Worm (Caenorhabditis elegans) whole organism, young adult: Measurements from ENCODE around the gene sop-2.

Source experiments
- B0261.1 ChIP-seq: sonication (generic microtip); optimal IDR thresholded peaks from 2 replicates; lab custom pipeline; 2016; ENCODE audit warnings: mild to moderate bottlenecking, missing genetic modification characterization, moderate library complexity, missing compliant biosample characterization
- B0336.3 ChIP-seq: fragments of 200-800 bp; sonication (Bioruptor generic); IDR thresholded peaks from 2 replicates; pipeline ENCODE4 v1.3.6; 2022; ENCODE audit warnings: missing genetic modification characterization, missing compliant biosample characterization
- D2030.7 ChIP-seq: fragments of 200-800 bp; sonication (Bioruptor generic); IDR thresholded peaks from 2 replicates; pipeline ENCODE4 v1.3.6; 2022; ENCODE audit warnings: missing genetic modification reagents, missing genetic modification characterization, missing compliant biosample characterization
- F33H1.4 ChIP-seq: fragments of 200-800 bp; sonication (Bioruptor generic); IDR thresholded peaks from 2 replicates; pipeline ENCODE4 v1.3.6; 2022; ENCODE audit warnings: missing genetic modification reagents, missing genetic modification characterization, missing compliant biosample characterization
- F57A8.1 ChIP-seq: fragments of 200-800 bp; sonication (Bioruptor generic); optimal IDR thresholded peaks from 2 replicates; lab custom pipeline; 2018; ENCODE audit warnings: mild to moderate bottlenecking, missing genetic modification characterization, moderate library complexity, missing compliant biosample characterization
- K11D2.4 ChIP-seq: fragments of 200-800 bp; sonication (Bioruptor generic); IDR thresholded peaks from 2 replicates; pipeline ENCODE4 v1.3.6; 2022; ENCODE audit warnings: missing genetic modification reagents, missing genetic modification characterization, missing compliant biosample characterization
- K12H6.12 ChIP-seq: fragments of 200-800 bp; sonication (Bioruptor generic); optimal IDR thresholded peaks from 2 replicates; lab custom pipeline; 2018; ENCODE audit warnings: mild to moderate bottlenecking, missing genetic modification characterization, missing compliant biosample characterization
- T07F8.4 ChIP-seq: sonication (generic microtip); optimal IDR thresholded peaks from 2 replicates; lab custom pipeline; 2016; ENCODE audit warnings: mild to moderate bottlenecking, missing genetic modification characterization, moderate library complexity, missing compliant biosample characterization
- T26A5.8 ChIP-seq: sonication (generic microtip); optimal IDR thresholded peaks from 2 replicates; lab custom pipeline; 2016; ENCODE audit warnings: missing genetic modification characterization, missing compliant biosample characterization
- Y95B8A.8 ChIP-seq: fragments of 200-800 bp; sonication (Bioruptor generic); IDR thresholded peaks from 2 replicates; pipeline ENCODE4 v1.3.6; 2022; ENCODE audit warnings: missing genetic modification reagents, missing genetic modification characterization, missing compliant biosample characterization
- atf-7 ChIP-seq: sonication (generic microtip); optimal IDR thresholded peaks from 2 replicates; lab custom pipeline; 2017; ENCODE audit warnings: mild to moderate bottlenecking, missing genetic modification characterization, missing compliant biosample characterization
- attf-5 ChIP-seq: fragments of 200-800 bp; sonication (Bioruptor generic); optimal IDR thresholded peaks from 2 replicates; lab custom pipeline; 2018; ENCODE audit warnings: mild to moderate bottlenecking, missing genetic modification characterization, missing compliant biosample characterization
- attf-6 ChIP-seq: fragments of 200-800 bp; sonication (Bioruptor generic); IDR thresholded peaks from 2 replicates; pipeline ENCODE4 v1.3.6; 2022; ENCODE audit warnings: missing genetic modification reagents, missing genetic modification characterization, missing compliant biosample characterization
- cebp-1 ChIP-seq, 2 experiments: fragments of 200-800 bp in 1 of 2; sonication (Bioruptor generic) in 1 of 2; sonication (generic microtip) in 1 of 2; IDR thresholded peaks in 1 of 2; optimal IDR thresholded peaks in 1 of 2; 2 replicates each; pipeline versions ENCODE4 v1.3.6 to Lab custom; 2017 to 2022; ENCODE audit warnings: missing compliant biosample characterization in 2 of 2, missing genetic modification characterization in 2 of 2, mild to moderate bottlenecking in 1 of 2, missing genetic modification reagents in 1 of 2, moderate library complexity in 1 of 2
- cebp-2 ChIP-seq: fragments of 200-800 bp; sonication (Bioruptor generic); IDR thresholded peaks from 2 replicates; pipeline ENCODE4 v1.3.6; 2022; ENCODE audit warnings: missing genetic modification characterization, missing compliant biosample characterization
- chd-7 ChIP-seq: sonication (generic microtip); optimal IDR thresholded peaks from 2 replicates; lab custom pipeline; 2016; ENCODE audit warnings: mild to moderate bottlenecking, missing genetic modification characterization, moderate library complexity, missing compliant biosample characterization
- dpl-1 ChIP-seq: fragments of 150-350 bp; optimal IDR thresholded peaks from 2 replicates; lab custom pipeline; 2014; ENCODE audit warnings: missing biosample characterization, missing genetic modification reagents, missing genetic modification characterization
- egl-44 ChIP-seq: fragments of 200-800 bp; sonication (Bioruptor generic); IDR thresholded peaks from 2 replicates; pipeline ENCODE4 v1.3.6; 2022; ENCODE audit warnings: missing genetic modification reagents, missing genetic modification characterization, missing compliant biosample characterization
- egrh-3 ChIP-seq: fragments of 200-800 bp; sonication (Bioruptor generic); IDR thresholded peaks from 2 replicates; pipeline ENCODE4 v1.3.6; 2022; ENCODE audit warnings: missing genetic modification reagents, missing genetic modification characterization, missing compliant biosample characterization
- ets-4 ChIP-seq: fragments of 200-800 bp; sonication (Bioruptor generic); optimal IDR thresholded peaks from 2 replicates; lab custom pipeline; 2018; ENCODE audit warnings: mild to moderate bottlenecking, missing genetic modification characterization, missing compliant biosample characterization
- fkh-3 ChIP-seq: sonication (generic microtip); optimal IDR thresholded peaks from 2 replicates; lab custom pipeline; 2016; ENCODE audit warnings: mild to moderate bottlenecking, missing genetic modification characterization, missing compliant biosample characterization
- hmg-1.2 ChIP-seq: fragments of 200-800 bp; sonication (Bioruptor generic); IDR thresholded peaks from 2 replicates; pipeline ENCODE4 v1.3.6; 2022; ENCODE audit warnings: missing genetic modification reagents, missing genetic modification characterization, missing compliant biosample characterization
- hmg-20 ChIP-seq: fragments of 200-800 bp; sonication (Bioruptor generic); IDR thresholded peaks from 2 replicates; pipeline ENCODE4 v1.3.6; 2022; ENCODE audit warnings: missing genetic modification reagents, missing genetic modification characterization, missing compliant biosample characterization
- hsf-1 ChIP-seq: fragments of 200-800 bp; sonication (Bioruptor generic); IDR thresholded peaks from 2 replicates; pipeline ENCODE4 v1.3.6; 2022; ENCODE audit warnings: missing genetic modification reagents, missing genetic modification characterization, missing compliant biosample characterization
- let-526 ChIP-seq: fragments of 200-800 bp; sonication (Bioruptor generic); IDR thresholded peaks from 2 replicates; pipeline ENCODE4 v1.3.6; 2022; ENCODE audit warnings: missing genetic modification reagents, missing genetic modification characterization, missing compliant biosample characterization
- lin-26 ChIP-seq: fragments of 200-800 bp; sonication (Bioruptor generic); IDR thresholded peaks from 2 replicates; pipeline ENCODE4 v1.3.6; 2022; ENCODE audit warnings: missing genetic modification reagents, missing genetic modification characterization, missing compliant biosample characterization
- lin-35 ChIP-seq, 3 experiments: fragments of 150-350 bp in 2 of 3; sonication (generic microtip) in 1 of 3; optimal IDR thresholded peaks; 2 replicates each; lab custom pipeline; 2014 to 2018; ENCODE audit warnings: missing biosample characterization in 3 of 3, missing genetic modification characterization in 3 of 3, missing genetic modification reagents in 3 of 3
- madf-10 ChIP-seq: sonication (generic microtip); optimal IDR thresholded peaks from 2 replicates; lab custom pipeline; 2016; ENCODE audit warnings: mild to moderate bottlenecking, missing genetic modification characterization, missing compliant biosample characterization
- madf-8 ChIP-seq: fragments of 200-800 bp; sonication (Bioruptor generic); conservative IDR thresholded peaks from 2 replicates; pipeline ENCODE4 v1.3.6; 2022; ENCODE audit warnings: missing genetic modification reagents, missing genetic modification characterization, missing compliant biosample characterization
- mcd-1 ChIP-seq: fragments of 200-800 bp; sonication (Bioruptor generic); IDR thresholded peaks from 2 replicates; pipeline ENCODE4 v1.3.6; 2022; ENCODE audit warnings: missing genetic modification reagents, missing genetic modification characterization, missing compliant biosample characterization
- mes-4 ChIP-seq: sonication (generic microtip); optimal IDR thresholded peaks from 2 replicates; lab custom pipeline; 2016; ENCODE audit warnings: missing genotype, missing genetic modification characterization, missing compliant biosample characterization
- nfya-2 ChIP-seq: fragments of 200-800 bp; sonication (Bioruptor generic); IDR thresholded peaks from 2 replicates; pipeline ENCODE4 v1.3.6; 2022; ENCODE audit warnings: missing genetic modification reagents, missing genetic modification characterization, missing compliant biosample characterization
- nfyb-1 ChIP-seq: fragments of 200-800 bp; sonication (Bioruptor generic); IDR thresholded peaks from 2 replicates; pipeline ENCODE4 v1.3.6; 2022; ENCODE audit warnings: missing genetic modification reagents, missing genetic modification characterization, missing compliant biosample characterization
- nhr-120 ChIP-seq: fragments of 200-800 bp; sonication (Bioruptor generic); IDR thresholded peaks from 2 replicates; pipeline ENCODE4 v1.3.6; 2022; ENCODE audit warnings: missing genetic modification characterization, missing compliant biosample characterization
- nhr-80 ChIP-seq: sonication (generic microtip); optimal IDR thresholded peaks from 2 replicates; lab custom pipeline; 2016; ENCODE audit warnings: missing genetic modification characterization, missing compliant biosample characterization
- rec-8 ChIP-seq, 2 experiments: sonication (generic microtip); optimal IDR thresholded peaks; 2 replicates each; lab custom pipeline; 2016; ENCODE audit warnings: mild to moderate bottlenecking in 2 of 2, missing genetic modification characterization in 2 of 2, missing genetic modification reagents in 2 of 2, missing genotype in 2 of 2, missing biosample characterization in 1 of 2, missing compliant biosample characterization in 1 of 2, moderate library complexity in 1 of 2
- rpc-1 ChIP-seq, 2 experiments: fragments of 150-350 bp in 1 of 2; sonication (generic microtip) in 1 of 2; optimal IDR thresholded peaks; 2 replicates each; lab custom pipeline; 2014 to 2018; ENCODE audit warnings: missing biosample characterization in 1 of 2, missing genetic modification characterization in 1 of 2, missing genetic modification reagents in 1 of 2, missing genotype in 1 of 2
- snpc-3.4 ChIP-seq: sonication (generic microtip); optimal IDR thresholded peaks from 2 replicates; lab custom pipeline; 2017; ENCODE audit warnings: missing genetic modification characterization, mild to moderate bottlenecking, missing compliant biosample characterization, antibody characterized with exemption, moderate library complexity, missing genotype, missing genetic modification reagents
- somi-1 ChIP-seq: fragments of 200-800 bp; sonication (Bioruptor generic); optimal IDR thresholded peaks from 2 replicates; lab custom pipeline; 2018; ENCODE audit warnings: mild to moderate bottlenecking, missing genetic modification characterization, missing compliant biosample characterization
- sptf-2 ChIP-seq: fragments of 200-800 bp; sonication (Bioruptor generic); optimal IDR thresholded peaks from 2 replicates; lab custom pipeline; 2018; ENCODE audit warnings: mild to moderate bottlenecking, missing genetic modification characterization, missing compliant biosample characterization
- tbp1 ChIP-seq: fragments of 200-800 bp; sonication (Bioruptor generic); optimal IDR thresholded peaks from 2 replicates; lab custom pipeline; 2018; ENCODE audit warnings: mild to moderate bottlenecking, missing genetic modification characterization, missing compliant biosample characterization
- tbx-9 ChIP-seq: sonication (generic microtip); optimal IDR thresholded peaks from 2 replicates; lab custom pipeline; 2016; ENCODE audit warnings: borderline replicate concordance, missing genetic modification characterization, inconsistent platforms, missing compliant biosample characterization
- tlf-1 ChIP-seq: fragments of 200-800 bp; sonication (Bioruptor generic); optimal IDR thresholded peaks from 2 replicates; lab custom pipeline; 2018; ENCODE audit warnings: mild to moderate bottlenecking, missing genetic modification characterization, missing compliant biosample characterization
- unc-62 ChIP-seq: fragments of 150-350 bp; optimal IDR thresholded peaks from 2 replicates; lab custom pipeline; 2014; ENCODE audit warnings: missing biosample characterization, missing genetic modification reagents, missing genetic modification characterization
- zfh-2 ChIP-seq: fragments of 200-800 bp; sonication (Bioruptor generic); conservative IDR thresholded peaks from 2 replicates; pipeline ENCODE4 v1.3.6; 2022; ENCODE audit warnings: missing genetic modification reagents, missing genetic modification characterization, missing compliant biosample characterization
- ztf-22 ChIP-seq: fragments of 200-800 bp; sonication (Bioruptor generic); optimal IDR thresholded peaks from 2 replicates; lab custom pipeline; 2018; ENCODE audit warnings: mild to moderate bottlenecking, missing genetic modification characterization, moderate library complexity, missing compliant biosample characterization
- ztf-25 ChIP-seq: fragments of 200-800 bp; sonication (Bioruptor generic); IDR thresholded peaks from 2 replicates; pipeline ENCODE4 v1.3.6; 2022; ENCODE audit warnings: missing genetic modification reagents, missing genetic modification characterization, missing compliant biosample characterization

Gene sop-2

ce11 chrII:12343710-12344109 lies 4.0 kb downstream of the sop-2 start:
- TF ChIP-seq atf-7 (tag; lab: Kevin White, UChicago) (no peak), chd-7 (tag; lab: Kevin White, UChicago) (no peak), ets-4 (GFP tag; lab: Kevin White, UChicago) (no peak), nhr-80 (tag; lab: Kevin White, UChicago) (no peak), F57A8.1 (GFP tag; lab: Kevin White, UChicago) (no peak), somi-1 (GFP tag; lab: Kevin White, UChicago) (no peak), nfya-2 (GFP tag; lab: Robert Waterston, UW) (no peak), hmg-1.2 (GFP tag; lab: Robert Waterston, UW) (no peak), attf-5 (no peak), nhr-120 (no peak)

ce11 chrII:12344787-12345186 lies 5.0 kb downstream of the sop-2 start, which contains the start of gene C44C11.6:
Gene C44C11.6 (plus strand): TSS chrII:12344809.
- TF ChIP-seq chd-7 (tag; lab: Kevin White, UChicago), result peak; percentile 4
- TF ChIP-seq T26A5.8 (tag; lab: Kevin White, UChicago), result no peak
- TF ChIP-seq lin-35 (GFP tag; optimal IDR thresholded peaks at IDR 0.05; lab: Kevin White, UChicago), result no peak
- no peak for TF ChIP-seq attf-5
- TF ChIP-seq tlf-1 (GFP tag; lab: Kevin White, UChicago), result no peak
- TF ChIP-seq mcd-1 (GFP tag; lab: Robert Waterston, UW), result peak; percentile 34
- no peak for TF ChIP-seq unc-62 (GFP tag; lab: Kevin White, UChicago)
- TF ChIP-seq ztf-25 (GFP tag; lab: Robert Waterston, UW), result no peak
- TF ChIP-seq tbx-9 (tag; lab: Kevin White, UChicago), result no peak
- TF ChIP-seq lin-26 (GFP tag; lab: Robert Waterston, UW), result 0 out of 2 replicates have a peak, but pooled peaks have one; percentile 53
- 0 out of 2 replicates have a peak, but pooled peaks have one; percentile 16 for TF ChIP-seq F33H1.4 (GFP tag; lab: Robert Waterston, UW)
- no peak for TF ChIP-seq D2030.7 (GFP tag; lab: Robert Waterston, UW)
- no peak for TF ChIP-seq dpl-1 (GFP tag; lab: Kevin White, UChicago)
- TF ChIP-seq B0336.3 (GFP tag; lab: Robert Waterston, UW), result no peak
- TF ChIP-seq B0261.1 (tag; lab: Kevin White, UChicago), result no peak
- no peak for TF ChIP-seq sptf-2 (GFP tag; lab: Kevin White, UChicago)
- TF ChIP-seq let-526, result no peak
- TF ChIP-seq attf-6 (GFP tag; lab: Robert Waterston, UW), result no peak
- no peak for TF ChIP-seq rec-8 (tag; optimal IDR thresholded peaks at IDR 0.05; lab: Kevin White, UChicago)
- TF ChIP-seq egrh-3 (GFP tag; lab: Robert Waterston, UW), result no peak
- no peak for TF ChIP-seq Y95B8A.8
- peak; percentile 17 for TF ChIP-seq tbp1 (GFP tag; lab: Kevin White, UChicago)
- no peak for TF ChIP-seq hmg-20 (GFP tag; lab: Robert Waterston, UW)
- no peak for TF ChIP-seq fkh-3
- peak; percentile 15; the same call in 1 of the 2 replicates for TF ChIP-seq K11D2.4 (GFP tag; lab: Robert Waterston, UW)
- TF ChIP-seq cebp-1 (GFP tag; IDR thresholded peaks at IDR 0.05; lab: Robert Waterston, UW), result no peak
- TF ChIP-seq cebp-1 (tag; optimal IDR thresholded peaks at IDR 0.05; lab: Kevin White, UChicago), result peak; percentile 12
- no peak for TF ChIP-seq madf-8 (GFP tag; lab: Robert Waterston, UW)
- no peak for TF ChIP-seq madf-10 (tag; lab: Kevin White, UChicago)
- no peak for TF ChIP-seq T07F8.4 (tag; lab: Kevin White, UChicago)
- no peak for TF ChIP-seq egl-44 (GFP tag; lab: Robert Waterston, UW)
- peak; percentile 83 for TF ChIP-seq zfh-2 (GFP tag; lab: Robert Waterston, UW)
- TF ChIP-seq mes-4 (tag; lab: Kevin White, UChicago), result no peak
- TF ChIP-seq K12H6.12 (tag; lab: Kevin White, UChicago), result no peak
- no peak for TF ChIP-seq snpc-3.4 (tag; lab: Kevin White, UChicago)
- TF ChIP-seq cebp-2 (GFP tag; lab: Robert Waterston, UW), result no peak
- no peak for TF ChIP-seq ztf-22 (GFP tag; lab: Kevin White, UChicago)
- no peak for TF ChIP-seq rpc-1 (optimal IDR thresholded peaks at IDR 0.05; lab: Kevin White, UChicago)
- TF ChIP-seq rpc-1 (tag; optimal IDR thresholded peaks at IDR 0.05; lab: Kevin White, UChicago), result peak; percentile 48
- TF ChIP-seq hsf-1, result 0 out of 2 replicates have a peak, but pooled peaks have one; percentile 24
- no peak for TF ChIP-seq nfya-2 (GFP tag; lab: Robert Waterston, UW)
- no peak for TF ChIP-seq nfyb-1 (GFP tag; lab: Robert Waterston, UW)
